Fruit fly (Drosophila melanogaster) whole organism: ENCODE data around the gene AspRS-m.

ENCODE experiments used
- CG8478 ChIP-seq: fragments of >200 bp; optimal IDR thresholded peaks from 2 replicates; lab custom pipeline; 2018; ENCODE audit warnings: inconsistent platforms
- Dll ChIP-seq: fragments of >200 bp; optimal IDR thresholded peaks from 2 replicates; lab custom pipeline; 2017
- EcR ChIP-seq, 2 experiments: fragments of >200 bp; optimal IDR thresholded peaks; 2 replicates each; lab custom pipeline; 2017; ENCODE audit warnings: missing biosample characterization in 2 of 2, missing genetic modification characterization in 2 of 2, missing genetic modification reagents in 2 of 2
- pan ChIP-seq: fragments of >200 bp; optimal IDR thresholded peaks from 2 replicates; lab custom pipeline; 2017
- psq ChIP-seq: fragments of >200 bp; optimal IDR thresholded peaks from 2 replicates; lab custom pipeline; 2017
- usp ChIP-seq: fragments of >200 bp; optimal IDR thresholded peaks from 2 replicates; lab custom pipeline; 2017; ENCODE audit warnings: missing biosample characterization, missing genetic modification characterization, mixed read lengths

DNA sequence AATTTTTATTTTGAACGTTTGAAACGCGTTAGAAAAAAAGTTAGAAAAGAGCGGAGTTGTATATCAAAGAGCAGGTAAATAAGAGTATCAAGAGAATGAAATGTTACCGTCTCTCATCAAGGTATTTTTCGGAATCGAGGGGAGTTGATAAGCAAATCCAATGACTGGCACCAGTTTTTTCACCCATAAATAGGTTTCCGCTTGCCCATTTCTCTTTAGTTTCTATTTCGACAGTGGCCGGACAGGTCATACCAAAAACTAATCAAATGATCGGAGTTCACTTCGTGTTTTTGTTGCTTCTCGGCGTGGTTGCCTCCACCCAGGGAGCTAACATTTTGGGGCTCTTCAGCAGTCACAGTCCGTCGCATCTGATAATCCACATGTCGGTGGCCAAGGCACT, 32.9 kb upstream of the AspRS-m start, which contains the start of gene Ugt37C2:
- TF ChIP-seq usp (GFP tag; lab: Kevin White, UChicago): no peak
- TF ChIP-seq pan (lab: Kevin White, UChicago): no peak
- no peak for TF ChIP-seq CG8478 (lab: Kevin White, UChicago)
- TF ChIP-seq psq (lab: Kevin White, UChicago): no peak
- TF ChIP-seq EcR (GFP tag; optimal IDR thresholded peaks at IDR 0.05; lab: Kevin White, UChicago): no peak
- no peak for TF ChIP-seq Dll (lab: Kevin White, UChicago)
